Worm (Caenorhabditis elegans): ENCODE data around the gene T09D3.8.

- no peak for TF ChIP-seq daf-12 (tag; optimal IDR thresholded peaks at IDR 0.05)
- TF ChIP-seq ceh-9 (tag; optimal IDR thresholded peaks at IDR 0.05) = no peak
- TF ChIP-seq pha-4 (tag; optimal IDR thresholded peaks at IDR 0.05) = no peak
- TF ChIP-seq pqm-1 (tag; optimal IDR thresholded peaks at IDR 0.05) = no peak
- no peak for TF ChIP-seq tbx-2 (tag; optimal IDR thresholded peaks at IDR 0.05)
- no peak for TF ChIP-seq ama-1 (optimal IDR thresholded peaks at IDR 0.05)
- TF ChIP-seq nfya-1 (tag; optimal IDR thresholded peaks at IDR 0.05; ENCODE audit: insufficient read depth) = no peak
- TF ChIP-seq ceh-28 (tag; optimal IDR thresholded peaks at IDR 0.05) = no peak
- no peak for TF ChIP-seq sea-2 (GFP tag; optimal IDR thresholded peaks at IDR 0.05)
These were observed 34.0 kb upstream of the T09D3.8 start, which contains the start of gene srg-26 for ce11 chrV:5330967-5331366.
